Fruit fly (Drosophila melanogaster) whole organism, prepupa: ENCODE results near the gene CG2841.
A peak's percentile ranks its signal among the peaks of the same experiment; 100 is the strongest.

ENCODE experiments used
- Blimp-1 ChIP-seq: fragments of 200-800 bp; sonication (Bioruptor generic); optimal IDR thresholded peaks from 3 replicates; lab custom pipeline; 2017; ENCODE audit warnings: missing biosample characterization, missing genetic modification characterization, mild to moderate bottlenecking, moderate library complexity, missing genetic modification reagents
- CG10631 ChIP-seq: fragments of 200-800 bp; sonication (Bioruptor generic); optimal IDR thresholded peaks from 2 replicates; lab custom pipeline; 2016; ENCODE audit warnings: missing biosample characterization, missing genetic modification characterization
- CG10669 ChIP-seq: fragments of 200-800 bp; sonication (Bioruptor generic); optimal IDR thresholded peaks from 3 replicates; lab custom pipeline; 2018; ENCODE audit warnings: missing biosample characterization, mild to moderate bottlenecking, missing genetic modification characterization, moderate library complexity
- CG11294 ChIP-seq: fragments of 200-800 bp; sonication (Bioruptor generic); IDR thresholded peaks from 2 replicates; pipeline ENCODE4 v1.3.6; 2022; ENCODE audit warnings: missing biosample characterization, missing genetic modification characterization
- CG11762 ChIP-seq: fragments of 200-800 bp; sonication (Bioruptor generic); optimal IDR thresholded peaks from 3 replicates; lab custom pipeline; 2016; ENCODE audit warnings: missing biosample characterization, missing genetic modification characterization; ENCODE audit not compliant: insufficient read depth
- CG11902 ChIP-seq: fragments of 200-800 bp; sonication (Bioruptor generic); optimal IDR thresholded peaks from 3 replicates; lab custom pipeline; 2016; ENCODE audit warnings: missing biosample characterization, missing genetic modification characterization
- CG1621 ChIP-seq: fragments of 200-800 bp; sonication (Bioruptor generic); optimal IDR thresholded peaks from 3 replicates; lab custom pipeline; 2018; ENCODE audit warnings: missing biosample characterization, mild to moderate bottlenecking, missing genetic modification characterization
- CG16779 ChIP-seq: fragments of 200-800 bp; sonication (Bioruptor generic); optimal IDR thresholded peaks from 3 replicates; lab custom pipeline; 2017; ENCODE audit warnings: missing biosample characterization, mild to moderate bottlenecking, missing genetic modification characterization
- CG31627 ChIP-seq: fragments of 200-800 bp; sonication (Bioruptor generic); optimal IDR thresholded peaks from 3 replicates; lab custom pipeline; 2016; ENCODE audit warnings: missing biosample characterization, missing genetic modification characterization
- CG32006 ChIP-seq: fragments of 200-800 bp; sonication (Bioruptor generic); optimal IDR thresholded peaks from 3 replicates; lab custom pipeline; 2017; ENCODE audit warnings: missing biosample characterization, mild to moderate bottlenecking, missing genetic modification characterization
- CG34406 ChIP-seq: fragments of 200-800 bp; sonication (Bioruptor generic); optimal IDR thresholded peaks from 3 replicates; lab custom pipeline; 2016; ENCODE audit warnings: missing biosample characterization, missing genetic modification characterization
- CG3919 ChIP-seq: fragments of 200-800 bp; sonication (Bioruptor generic); optimal IDR thresholded peaks from 3 replicates; lab custom pipeline; 2016; ENCODE audit warnings: missing biosample characterization, missing genetic modification characterization
- CG4318 ChIP-seq: fragments of 200-800 bp; sonication (Bioruptor generic); optimal IDR thresholded peaks from 3 replicates; lab custom pipeline; 2017; ENCODE audit warnings: missing biosample characterization, mild to moderate bottlenecking, missing genetic modification characterization
- CG6276 ChIP-seq: fragments of 200-800 bp; sonication (Bioruptor generic); optimal IDR thresholded peaks from 2 replicates; lab custom pipeline; 2017; ENCODE audit warnings: missing biosample characterization, mild to moderate bottlenecking, missing genetic modification characterization
- CG6792 ChIP-seq: fragments of 200-800 bp; sonication (Bioruptor generic); optimal IDR thresholded peaks from 3 replicates; lab custom pipeline; 2016; ENCODE audit warnings: missing biosample characterization, missing genetic modification characterization
- CG6854 ChIP-seq: fragments of 200-800 bp; sonication (Bioruptor generic); optimal IDR thresholded peaks from 2 replicates; lab custom pipeline; 2017; ENCODE audit warnings: missing biosample characterization, mild to moderate bottlenecking, missing genetic modification characterization
- CG8319 ChIP-seq: fragments of 200-800 bp; sonication (Bioruptor generic); optimal IDR thresholded peaks from 3 replicates; lab custom pipeline; 2016; ENCODE audit warnings: missing biosample characterization, missing genetic modification characterization
- CG8632 ChIP-seq: fragments of 200-800 bp; sonication (Bioruptor generic); optimal IDR thresholded peaks from 3 replicates; lab custom pipeline; 2016; ENCODE audit warnings: missing biosample characterization, missing genetic modification characterization
- CG9139 ChIP-seq: fragments of 200-800 bp; sonication (Bioruptor generic); optimal IDR thresholded peaks from 3 replicates; lab custom pipeline; 2017; ENCODE audit warnings: missing biosample characterization, mild to moderate bottlenecking, missing genetic modification characterization
- Eip75B ChIP-seq: fragments of 200-800 bp; sonication (Bioruptor generic); optimal IDR thresholded peaks from 3 replicates; lab custom pipeline; 2016; ENCODE audit warnings: missing biosample characterization, missing genetic modification characterization
- Eip78C ChIP-seq: fragments of 200-800 bp; sonication (Bioruptor generic); peaks from one replicate; lab custom pipeline; 2016; ENCODE audit warnings: missing biosample characterization, missing genetic modification characterization
- Eip93F ChIP-seq: fragments of 200-800 bp; sonication (Bioruptor generic); optimal IDR thresholded peaks from 2 replicates; lab custom pipeline; 2016; ENCODE audit warnings: missing biosample characterization, mild to moderate bottlenecking, missing genetic modification characterization
- Ets21C ChIP-seq: fragments of 200-800 bp; sonication (Bioruptor generic); optimal IDR thresholded peaks from 3 replicates; lab custom pipeline; 2016; ENCODE audit warnings: missing biosample characterization, missing genetic modification characterization
- Ets96B ChIP-seq: fragments of 200-800 bp; optimal IDR thresholded peaks from 2 replicates; lab custom pipeline; 2019; ENCODE audit warnings: missing biosample characterization, mild to moderate bottlenecking, missing genetic modification characterization, moderate library complexity
- Gug ChIP-seq: fragments of 200-800 bp; sonication (Bioruptor generic); IDR thresholded peaks from 2 replicates; pipeline ENCODE4 v1.3.6; 2022; ENCODE audit warnings: missing biosample characterization, missing genetic modification characterization
- Hr39 ChIP-seq: fragments of 200-800 bp; sonication (Bioruptor generic); optimal IDR thresholded peaks from 2 replicates; lab custom pipeline; 2016; ENCODE audit warnings: missing biosample characterization, missing genetic modification characterization
- Hr4 ChIP-seq: fragments of 200-800 bp; sonication (Bioruptor generic); optimal IDR thresholded peaks from 3 replicates; lab custom pipeline; 2016; ENCODE audit warnings: missing biosample characterization, missing genetic modification characterization
- Met ChIP-seq: fragments of 200-800 bp; sonication (Bioruptor generic); optimal IDR thresholded peaks from 3 replicates; lab custom pipeline; 2016; ENCODE audit warnings: missing biosample characterization, missing genetic modification characterization
- OdsH ChIP-seq: fragments of 200-800 bp; sonication (Bioruptor generic); optimal IDR thresholded peaks from 3 replicates; lab custom pipeline; 2016; ENCODE audit warnings: missing biosample characterization, missing genetic modification characterization
- Smox ChIP-seq: fragments of 200-800 bp; sonication (Bioruptor generic); optimal IDR thresholded peaks from 3 replicates; lab custom pipeline; 2016; ENCODE audit warnings: missing biosample characterization, missing genetic modification characterization
- Sox102F ChIP-seq: fragments of 200-800 bp; sonication (Bioruptor generic); optimal IDR thresholded peaks from 2 replicates; lab custom pipeline; 2016; ENCODE audit warnings: missing biosample characterization, mild to moderate bottlenecking, missing genetic modification characterization
- Sox14 ChIP-seq: fragments of 200-800 bp; sonication (Bioruptor generic); optimal IDR thresholded peaks from 3 replicates; lab custom pipeline; 2016; ENCODE audit warnings: missing biosample characterization, missing genetic modification characterization
- Sox15 ChIP-seq: fragments of 200-800 bp; sonication (Bioruptor generic); optimal IDR thresholded peaks from 3 replicates; lab custom pipeline; 2016; ENCODE audit warnings: missing biosample characterization, missing genetic modification characterization
- cyc ChIP-seq: fragments of 200-800 bp; sonication (Bioruptor generic); optimal IDR thresholded peaks from 3 replicates; lab custom pipeline; 2016; ENCODE audit warnings: missing biosample characterization, missing genetic modification characterization
- dsx ChIP-seq: fragments of 200-800 bp; optimal IDR thresholded peaks from 3 replicates; lab custom pipeline; 2019; ENCODE audit warnings: missing biosample characterization, mild to moderate bottlenecking, missing genetic modification characterization, moderate library complexity; ENCODE audit not compliant: poor library complexity, severe bottlenecking
- eg ChIP-seq: fragments of 200-800 bp; sonication (Bioruptor generic); IDR thresholded peaks from 3 replicates; pipeline ENCODE4 v1.3.6; 2022; ENCODE audit warnings: missing biosample characterization, missing genetic modification characterization
- esn ChIP-seq: fragments of 200-800 bp; sonication (Bioruptor generic); optimal IDR thresholded peaks from 2 replicates; lab custom pipeline; 2016; ENCODE audit warnings: missing biosample characterization, mild to moderate bottlenecking, missing genetic modification characterization, moderate library complexity
- fd59A ChIP-seq: fragments of 200-800 bp; sonication (Bioruptor generic); optimal IDR thresholded peaks from 2 replicates; lab custom pipeline; 2017; ENCODE audit warnings: missing biosample characterization, mild to moderate bottlenecking, missing genetic modification characterization, missing genetic modification reagents
- fkh ChIP-seq: fragments of 200-800 bp; sonication (Bioruptor generic); optimal IDR thresholded peaks from 3 replicates; lab custom pipeline; 2017; ENCODE audit warnings: missing biosample characterization, mild to moderate bottlenecking, missing genetic modification characterization, moderate library complexity
- lz ChIP-seq: fragments of 200-800 bp; sonication (Bioruptor generic); optimal IDR thresholded peaks from 3 replicates; lab custom pipeline; 2016; ENCODE audit warnings: missing biosample characterization, missing genetic modification characterization
- pdm3 ChIP-seq: fragments of 200-800 bp; sonication (Bioruptor generic); optimal IDR thresholded peaks from 3 replicates; lab custom pipeline; 2016; ENCODE audit warnings: missing biosample characterization, missing genetic modification characterization
- salr ChIP-seq, 2 experiments: fragments of 200-800 bp; sonication (Bioruptor generic); optimal IDR thresholded peaks; 3 replicates each; lab custom pipeline; 2016 to 2018; ENCODE audit warnings: missing biosample characterization in 2 of 2, missing genetic modification characterization in 2 of 2, mild to moderate bottlenecking in 1 of 2
- ss ChIP-seq, 2 experiments: fragments of 200-800 bp; sonication (Bioruptor generic); optimal IDR thresholded peaks; 2 replicates in 1 of 2; 3 replicates in 1 of 2; lab custom pipeline; 2017 to 2018; ENCODE audit warnings: mild to moderate bottlenecking in 2 of 2, missing biosample characterization in 2 of 2, missing genetic modification characterization in 2 of 2, moderate library complexity in 1 of 2
- svp ChIP-seq: fragments of 200-800 bp; sonication (Bioruptor generic); peaks from one replicate; lab custom pipeline; 2016; ENCODE audit warnings: missing biosample characterization, missing genetic modification characterization
- topi ChIP-seq: fragments of 200-800 bp; sonication (Bioruptor generic); optimal IDR thresholded peaks from 3 replicates; lab custom pipeline; 2016; ENCODE audit warnings: missing biosample characterization, missing genetic modification characterization
- vri ChIP-seq: fragments of 200-800 bp; sonication (Bioruptor generic); optimal IDR thresholded peaks from 3 replicates; lab custom pipeline; 2016; ENCODE audit warnings: missing biosample characterization, mild to moderate bottlenecking, missing genetic modification characterization

Gene CG2841

dm6 chrX:2301069-2301508 lies 65.1 kb downstream of the CG2841 start (continued):
- TF ChIP-seq Blimp-1 (GFP tag; lab: Kevin White, UChicago): peak; percentile 37
- peak; percentile 58 for TF ChIP-seq CG11762 (GFP tag; lab: Kevin White, UChicago)
- peak; percentile 67 for TF ChIP-seq CG31627 (GFP tag; lab: Kevin White, UChicago)
- peak; percentile 62; the same call in 1 of the 2 replicates for TF ChIP-seq Gug
- TF ChIP-seq CG10631 (GFP tag; lab: Kevin White, UChicago): peak; percentile 64
- TF ChIP-seq CG32006: peak; percentile 66
- TF ChIP-seq salr (GFP tag; optimal IDR thresholded peaks at IDR 0.05; lab: Kevin White, UChicago): peak; percentile 31 to 55
- TF ChIP-seq lz: peak; percentile 67
- TF ChIP-seq Sox102F (GFP tag; lab: Kevin White, UChicago): peak; percentile 30
- TF ChIP-seq CG9139 (GFP tag; lab: Kevin White, UChicago): peak; percentile 48
- TF ChIP-seq Ets96B (tag; lab: Kevin White, UChicago): peak; percentile 66
- TF ChIP-seq Eip75B (GFP tag; lab: Kevin White, UChicago): peak; percentile 21
- TF ChIP-seq fd59A (GFP tag; lab: Kevin White, UChicago): peak; percentile 61
- TF ChIP-seq Eip78C (GFP tag; lab: Kevin White, UChicago): peak; percentile 56
- TF ChIP-seq Sox14 (GFP tag; lab: Kevin White, UChicago): peak; percentile 9
- TF ChIP-seq Sox15 (GFP tag; lab: Kevin White, UChicago): peak; percentile 77
- peak; percentile 68 for TF ChIP-seq CG11294 (GFP tag; lab: Robert Waterston, UW)
- TF ChIP-seq fkh (GFP tag; lab: Kevin White, UChicago): peak; percentile 76
- TF ChIP-seq cyc: peak; percentile 56
- TF ChIP-seq CG8632 (GFP tag; lab: Kevin White, UChicago): peak; percentile 69
- TF ChIP-seq CG4318 (GFP tag; lab: Kevin White, UChicago): peak; percentile 46
- TF ChIP-seq CG6792: peak; percentile 61
- TF ChIP-seq svp (GFP tag; lab: Kevin White, UChicago): peak; percentile 53
- peak; percentile 65 for TF ChIP-seq CG8319 (GFP tag; lab: Kevin White, UChicago)
- peak; percentile 4 for TF ChIP-seq esn (GFP tag; lab: Kevin White, UChicago)
- TF ChIP-seq CG34406: peak; percentile 60
- TF ChIP-seq Smox (GFP tag; lab: Kevin White, UChicago): peak; percentile 27
- TF ChIP-seq CG16779 (tag; lab: Kevin White, UChicago): peak; percentile 38
- TF ChIP-seq, all 60 proteins: peak for 53

- TF ChIP-seq Ets21C (GFP tag; lab: Kevin White, UChicago): peak; percentile 98
- TF ChIP-seq CG8632 (GFP tag; lab: Kevin White, UChicago): peak; percentile 99
- TF ChIP-seq OdsH (GFP tag; lab: Kevin White, UChicago): peak; percentile 99
- TF ChIP-seq Eip75B (GFP tag; lab: Kevin White, UChicago): peak; percentile 98
- peak; percentile 99 for TF ChIP-seq topi (GFP tag; lab: Kevin White, UChicago)
- TF ChIP-seq CG6276: peak; percentile 99
- peak; percentile 99 for TF ChIP-seq eg (GFP tag; lab: Robert Waterston, UW)
- TF ChIP-seq Blimp-1 (GFP tag; lab: Kevin White, UChicago): peak; percentile 97
- peak; percentile 99 for TF ChIP-seq Hr39 (GFP tag; lab: Kevin White, UChicago)
- peak; percentile 96 to 99 for TF ChIP-seq ss (GFP tag; optimal IDR thresholded peaks at IDR 0.05; lab: Kevin White, UChicago)
- TF ChIP-seq pdm3 (GFP tag; lab: Kevin White, UChicago): peak; percentile 99
- TF ChIP-seq CG3919 (GFP tag; lab: Kevin White, UChicago): peak; percentile 98
- peak; percentile 99 for TF ChIP-seq CG10669 (GFP tag; lab: Kevin White, UChicago)
- peak; percentile 99 for TF ChIP-seq vri (GFP tag; lab: Kevin White, UChicago)
- peak; percentile 99 for TF ChIP-seq Sox15 (GFP tag; lab: Kevin White, UChicago)
- TF ChIP-seq Hr4 (GFP tag; lab: Kevin White, UChicago): peak; percentile 99
- TF ChIP-seq Eip93F (GFP tag; lab: Kevin White, UChicago): peak; percentile 97
- TF ChIP-seq Gug: peak; percentile 99
- TF ChIP-seq Met (GFP tag; lab: Kevin White, UChicago): peak; percentile 100
- peak; percentile 99 for TF ChIP-seq CG6854 (GFP tag; lab: Kevin White, UChicago)
- TF ChIP-seq CG31627 (GFP tag; lab: Kevin White, UChicago): peak; percentile 99
- TF ChIP-seq CG1621 (tag; lab: Kevin White, UChicago): peak; percentile 99
- TF ChIP-seq svp (GFP tag; lab: Kevin White, UChicago): peak; percentile 100
- peak; percentile 98 for TF ChIP-seq CG16779 (tag; lab: Kevin White, UChicago)
- TF ChIP-seq CG11762 (GFP tag; lab: Kevin White, UChicago): peak; percentile 97
- peak; percentile 98 for TF ChIP-seq dsx (GFP tag; lab: Kevin White, UChicago)
- peak; percentile 99 for TF ChIP-seq lz
- peak; percentile 98 for TF ChIP-seq CG11902 (GFP tag; lab: Kevin White, UChicago)
- TF ChIP-seq Ets96B (tag; lab: Kevin White, UChicago): peak; percentile 99
- peak; percentile 99 for TF ChIP-seq esn (GFP tag; lab: Kevin White, UChicago)
Measured at dm6 chrX:2300293-2301068, 65.7 kb downstream of the CG2841 start.
